Fruit fly (Drosophila melanogaster) whole organism: ENCODE data around the gene VhaAC39-1.

ENCODE experiments used
- CG8478 ChIP-seq: fragments of >200 bp; optimal IDR thresholded peaks from 2 replicates; lab custom pipeline; 2018; ENCODE audit warnings: inconsistent platforms
- EcR ChIP-seq, 2 experiments: fragments of >200 bp; optimal IDR thresholded peaks; 2 replicates each; lab custom pipeline; 2017; ENCODE audit warnings: missing biosample characterization in 2 of 2, missing genetic modification characterization in 2 of 2, missing genetic modification reagents in 2 of 2
- pan ChIP-seq: fragments of >200 bp; optimal IDR thresholded peaks from 2 replicates; lab custom pipeline; 2017
- psq ChIP-seq: fragments of >200 bp; optimal IDR thresholded peaks from 2 replicates; lab custom pipeline; 2017
- usp ChIP-seq: fragments of >200 bp; optimal IDR thresholded peaks from 2 replicates; lab custom pipeline; 2017; ENCODE audit warnings: missing biosample characterization, missing genetic modification characterization, mixed read lengths

DNA sequence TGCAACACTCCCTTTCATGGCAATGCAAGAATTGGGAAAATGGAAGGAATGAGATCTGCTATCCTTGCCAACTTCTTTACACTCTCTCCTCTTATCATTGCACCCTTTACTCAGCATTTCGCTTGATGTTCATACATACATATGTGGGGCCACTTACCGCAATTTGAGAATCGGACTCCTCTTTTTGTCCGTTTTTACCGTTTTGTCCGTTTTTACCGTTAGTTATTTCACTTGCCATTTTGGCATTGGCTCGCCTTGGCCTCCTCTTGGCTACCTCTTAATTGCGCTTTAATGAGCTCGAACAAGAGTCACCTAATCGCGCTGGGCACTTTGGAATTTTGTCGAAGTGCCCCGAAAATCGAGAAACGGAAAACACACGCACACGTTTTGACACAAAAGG is 12.8 kb upstream of the VhaAC39-1 start:
- no peak for TF ChIP-seq EcR (GFP tag; optimal IDR thresholded peaks at IDR 0.05; lab: Kevin White, UChicago)
- TF ChIP-seq usp (GFP tag; lab: Kevin White, UChicago), result no peak
- TF ChIP-seq CG8478 (lab: Kevin White, UChicago), result no peak
- TF ChIP-seq psq (lab: Kevin White, UChicago), result no peak
- no peak for TF ChIP-seq pan (lab: Kevin White, UChicago)
